Worm (Caenorhabditis elegans) whole organism, late embryonic: Measurements from ENCODE around the gene Y39B6A.30.
A peak's percentile ranks its signal among the peaks of the same experiment; 100 is the strongest.

Experiments
- C08G9.2 ChIP-seq: sonication (generic microtip); optimal IDR thresholded peaks from 2 replicates; lab custom pipeline; 2016; ENCODE audit warnings: mild to moderate bottlenecking, missing genetic modification characterization, moderate library complexity, missing compliant biosample characterization
- C38D4.7 ChIP-seq: fragments of 200-800 bp; sonication (Bioruptor generic); optimal IDR thresholded peaks from 2 replicates; lab custom pipeline; 2018; ENCODE audit warnings: mild to moderate bottlenecking, missing genetic modification characterization, moderate library complexity, missing compliant biosample characterization
- K02D7.2 ChIP-seq: sonication (generic microtip); optimal IDR thresholded peaks from 2 replicates; lab custom pipeline; 2017; ENCODE audit warnings: mild to moderate bottlenecking, missing genetic modification characterization, missing compliant biosample characterization
- K09A11.1 ChIP-seq: sonication (generic microtip); optimal IDR thresholded peaks from 2 replicates; lab custom pipeline; 2017; ENCODE audit warnings: antibody characterized with exemption, mild to moderate bottlenecking, missing genetic modification characterization, missing compliant biosample characterization; ENCODE audit not compliant: insufficient read depth
- T23F11.4 ChIP-seq: fragments of 200-800 bp; sonication (Bioruptor generic); optimal IDR thresholded peaks from 2 replicates; lab custom pipeline; 2018; ENCODE audit warnings: mild to moderate bottlenecking, missing genetic modification characterization, missing compliant biosample characterization
- ahr-1 ChIP-seq: sonication (generic microtip); optimal IDR thresholded peaks from 2 replicates; lab custom pipeline; 2016; ENCODE audit warnings: missing genetic modification characterization, missing compliant biosample characterization
- ama-1 ChIP-seq: fragments of 150-350 bp; optimal IDR thresholded peaks from 2 replicates; lab custom pipeline; 2014
- ceh-14 ChIP-seq: sonication (generic microtip); optimal IDR thresholded peaks from 2 replicates; lab custom pipeline; 2016; ENCODE audit warnings: missing genotype, missing genetic modification characterization, missing compliant biosample characterization
- ceh-18 ChIP-seq: sonication (generic microtip); optimal IDR thresholded peaks from 2 replicates; lab custom pipeline; 2016; ENCODE audit warnings: missing genetic modification characterization, missing compliant biosample characterization
- ceh-19 ChIP-seq: fragments of 200-800 bp; sonication (Bioruptor generic); optimal IDR thresholded peaks from 2 replicates; lab custom pipeline; 2018; ENCODE audit warnings: mild to moderate bottlenecking, missing genetic modification characterization, missing compliant biosample characterization
- ceh-22 ChIP-seq: sonication (generic microtip); optimal IDR thresholded peaks from 2 replicates; lab custom pipeline; 2017; ENCODE audit warnings: missing biosample characterization, missing genetic modification characterization
- ceh-24 ChIP-seq: sonication (generic microtip); optimal IDR thresholded peaks from 2 replicates; lab custom pipeline; 2016; ENCODE audit warnings: mild to moderate bottlenecking, missing genetic modification characterization, missing compliant biosample characterization
- ceh-30 ChIP-seq: fragments of 150-350 bp; optimal IDR thresholded peaks from 2 replicates; lab custom pipeline; 2014; ENCODE audit warnings: missing biosample characterization, missing genetic modification characterization
- che-1 ChIP-seq: sonication (generic microtip); optimal IDR thresholded peaks from 2 replicates; lab custom pipeline; 2016; ENCODE audit warnings: mild to moderate bottlenecking, missing genetic modification characterization, missing compliant biosample characterization
- dmd-4 ChIP-seq: sonication (generic microtip); optimal IDR thresholded peaks from 2 replicates; lab custom pipeline; 2016; ENCODE audit warnings: borderline replicate concordance, missing genetic modification characterization, missing compliant biosample characterization
- elt-2 ChIP-seq: sonication (generic microtip); optimal IDR thresholded peaks from 2 replicates; lab custom pipeline; 2016; ENCODE audit warnings: missing genetic modification reagents, missing genetic modification characterization, missing compliant biosample characterization
- elt-4 ChIP-seq: sonication (generic microtip); optimal IDR thresholded peaks from 2 replicates; lab custom pipeline; 2016; ENCODE audit warnings: missing genetic modification characterization, missing compliant biosample characterization
- ets-4 ChIP-seq: sonication (generic microtip); optimal IDR thresholded peaks from 2 replicates; lab custom pipeline; 2016; ENCODE audit warnings: missing genetic modification characterization, missing compliant biosample characterization
- eyg-1 ChIP-seq: sonication (generic microtip); optimal IDR thresholded peaks from 2 replicates; lab custom pipeline; 2016; ENCODE audit warnings: missing genotype, missing genetic modification characterization, missing compliant biosample characterization
- fax-1 ChIP-seq: sonication (generic microtip); optimal IDR thresholded peaks from 2 replicates; lab custom pipeline; 2016; ENCODE audit warnings: missing genotype, missing genetic modification characterization, missing compliant biosample characterization
- gmeb-2 ChIP-seq: sonication (generic microtip); optimal IDR thresholded peaks from 2 replicates; lab custom pipeline; 2016; ENCODE audit warnings: missing genetic modification characterization, inconsistent platforms, missing compliant biosample characterization
- hlh-13 ChIP-seq: fragments of 200-800 bp; sonication (Bioruptor generic); optimal IDR thresholded peaks from 2 replicates; lab custom pipeline; 2018; ENCODE audit warnings: mild to moderate bottlenecking, missing genetic modification characterization, missing compliant biosample characterization
- hlh-15 ChIP-seq: sonication (generic microtip); optimal IDR thresholded peaks from 2 replicates; lab custom pipeline; 2016; ENCODE audit warnings: missing genetic modification characterization, missing compliant biosample characterization
- hlh-30 ChIP-seq: sonication (generic microtip); optimal IDR thresholded peaks from 2 replicates; lab custom pipeline; 2017; ENCODE audit warnings: antibody characterized with exemption, missing genetic modification characterization, missing compliant biosample characterization; ENCODE audit not compliant: insufficient read depth
- hlh-8 ChIP-seq: sonication (generic microtip); optimal IDR thresholded peaks from 2 replicates; lab custom pipeline; 2016; ENCODE audit warnings: missing genotype, missing genetic modification characterization, missing compliant biosample characterization
- madf-2 ChIP-seq: sonication (generic microtip); optimal IDR thresholded peaks from 2 replicates; lab custom pipeline; 2017; ENCODE audit warnings: missing genetic modification characterization, missing compliant biosample characterization
- mec-3 ChIP-seq: sonication (generic microtip); optimal IDR thresholded peaks from 2 replicates; lab custom pipeline; 2016; ENCODE audit warnings: borderline replicate concordance, missing genetic modification characterization, missing compliant biosample characterization
- nfya-1 ChIP-seq: sonication (generic microtip); optimal IDR thresholded peaks from 2 replicates; lab custom pipeline; 2017; ENCODE audit warnings: missing genetic modification characterization, mild to moderate bottlenecking, missing compliant biosample characterization, antibody characterized with exemption, moderate library complexity
- nhr-11 ChIP-seq: fragments of 150-350 bp; optimal IDR thresholded peaks from 2 replicates; lab custom pipeline; 2014; ENCODE audit warnings: missing biosample characterization, missing genetic modification characterization
- nhr-232 ChIP-seq: sonication (generic microtip); optimal IDR thresholded peaks from 2 replicates; lab custom pipeline; 2016; ENCODE audit warnings: missing genetic modification characterization, missing compliant biosample characterization
- npax-4 ChIP-seq: sonication (generic microtip); optimal IDR thresholded peaks from 2 replicates; lab custom pipeline; 2016; ENCODE audit warnings: missing genetic modification characterization, missing compliant biosample characterization
- pax-1 ChIP-seq: fragments of 150-350 bp; optimal IDR thresholded peaks from 2 replicates; lab custom pipeline; 2014; ENCODE audit warnings: missing biosample characterization, missing genetic modification characterization
- pha-2 ChIP-seq: sonication (generic microtip); optimal IDR thresholded peaks from 2 replicates; lab custom pipeline; 2017; ENCODE audit warnings: mild to moderate bottlenecking, missing genetic modification characterization, missing compliant biosample characterization
- pros-1 ChIP-seq: fragments of 150-350 bp; optimal IDR thresholded peaks from 2 replicates; lab custom pipeline; 2014; ENCODE audit warnings: missing biosample characterization, missing genetic modification reagents, missing genetic modification characterization
- ref-2 ChIP-seq: sonication (generic microtip); optimal IDR thresholded peaks from 2 replicates; lab custom pipeline; 2016; ENCODE audit warnings: missing genetic modification characterization, missing compliant biosample characterization
- sox-2 ChIP-seq: fragments of 200-800 bp; sonication (Bioruptor generic); IDR thresholded peaks from 2 replicates; pipeline ENCODE4 v1.3.6; 2022; ENCODE audit warnings: missing genetic modification reagents, missing genetic modification characterization, missing compliant biosample characterization
- tbx-2 ChIP-seq: sonication (generic microtip); optimal IDR thresholded peaks from 2 replicates; lab custom pipeline; 2016; ENCODE audit warnings: missing genetic modification characterization, missing compliant biosample characterization
- tbx-7 ChIP-seq: sonication (generic microtip); optimal IDR thresholded peaks from 2 replicates; lab custom pipeline; 2016; ENCODE audit warnings: missing genotype, missing genetic modification characterization, missing compliant biosample characterization
- unc-42 ChIP-seq: sonication (generic microtip); optimal IDR thresholded peaks from 2 replicates; lab custom pipeline; 2016; ENCODE audit warnings: missing genotype, missing genetic modification characterization, missing compliant biosample characterization
- unc-55 ChIP-seq: sonication (generic microtip); optimal IDR thresholded peaks from 2 replicates; lab custom pipeline; 2017; ENCODE audit warnings: missing biosample characterization, missing genetic modification reagents, missing genetic modification characterization
- unc-86 ChIP-seq: sonication (generic microtip); optimal IDR thresholded peaks from 2 replicates; lab custom pipeline; 2016; ENCODE audit warnings: missing genetic modification characterization, missing compliant biosample characterization

The Y39B6A.30 gene

DNA sequence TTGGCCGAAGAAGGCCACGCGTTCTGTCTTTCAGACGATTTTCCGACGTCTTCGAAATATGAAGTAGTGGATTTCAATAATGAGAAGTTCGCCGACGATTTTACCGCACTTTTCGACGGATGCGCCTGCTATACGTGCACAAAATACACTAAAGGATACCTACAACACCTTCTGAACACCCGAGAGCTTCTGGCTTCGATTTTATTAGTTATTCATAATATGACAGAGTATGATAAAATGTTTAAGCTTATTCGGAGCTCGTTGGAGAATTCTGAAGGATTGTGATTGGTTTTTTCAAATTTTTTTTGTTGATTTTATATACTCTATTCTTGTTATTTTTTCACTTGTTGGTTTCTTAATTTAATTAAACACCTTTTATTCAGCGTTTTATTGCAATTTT lies 13.8 kb upstream of the Y39B6A.30 start:
- TF ChIP-seq npax-4 (tag; lab: Kevin White, UChicago) (no peak), C38D4.7 (GFP tag; lab: Kevin White, UChicago) (no peak), pha-2 (no peak), elt-4 (no peak), ceh-18 (tag; lab: Kevin White, UChicago) (no peak), ceh-24 (tag; lab: Kevin White, UChicago) (no peak), sox-2 (GFP tag; lab: Robert Waterston, UW) (no peak), hlh-8 (tag; lab: Kevin White, UChicago) (no peak), ceh-19 (GFP tag; lab: Kevin White, UChicago) (no peak), ceh-30 (tag; lab: Kevin White, UChicago) (no peak), ahr-1 (tag; lab: Kevin White, UChicago) (no peak), ets-4 (tag; lab: Kevin White, UChicago) (no peak), T23F11.4 (GFP tag; lab: Kevin White, UChicago) (no peak), tbx-7 (tag; lab: Kevin White, UChicago) (no peak), hlh-15 (no peak), mec-3 (tag; lab: Kevin White, UChicago) (no peak), ceh-22 (tag; lab: Kevin White, UChicago) (no peak), nhr-232 (tag; lab: Kevin White, UChicago) (no peak), unc-55 (GFP tag; lab: Kevin White, UChicago) (no peak)
- TF ChIP-seq, all 69 proteins: peak for 0

DNA sequence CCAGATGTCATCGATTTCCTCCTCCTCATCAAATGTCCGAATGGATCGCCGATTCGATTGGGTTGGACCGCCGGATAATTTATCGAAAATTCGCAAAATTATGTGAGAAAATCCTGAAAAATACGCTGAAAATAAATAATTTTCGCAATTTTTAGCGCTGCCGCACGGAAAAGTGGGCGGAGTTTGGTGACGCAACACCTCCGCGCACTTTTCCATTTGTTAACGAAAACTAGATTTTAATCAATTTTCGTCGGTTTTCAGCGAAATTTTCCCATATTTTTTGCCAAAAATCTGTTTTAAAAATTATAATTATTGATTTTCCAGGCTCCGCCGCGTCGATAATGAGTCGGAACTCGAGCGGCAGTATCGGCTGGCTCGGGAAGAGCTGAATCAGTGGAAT lies 13.4 kb upstream of the Y39B6A.30 start, which contains the start of gene Y39B6A.34:
TSS of gene Y39B6A.34 (plus strand) at position 3 of the 400 bp plus-strand sequence.
- TF ChIP-seq pha-2 (no peak), madf-2 (tag; lab: Kevin White, UChicago) (no peak), unc-42 (peak; percentile 23), hlh-13 (GFP tag; lab: Kevin White, UChicago) (no peak), ceh-18 (tag; lab: Kevin White, UChicago) (no peak), pax-1 (no peak), nhr-11 (tag; lab: Kevin White, UChicago) (no peak), tbx-7 (tag; lab: Kevin White, UChicago) (no peak), sox-2 (GFP tag; lab: Robert Waterston, UW) (no peak), che-1 (tag; lab: Kevin White, UChicago) (no peak), fax-1 (tag; lab: Kevin White, UChicago) (no peak), nfya-1 (peak; percentile 5), elt-2 (tag; lab: Kevin White, UChicago) (peak; percentile 16), ets-4 (tag; lab: Kevin White, UChicago) (no peak), eyg-1 (tag; lab: Kevin White, UChicago) (no peak), K02D7.2 (tag; lab: Kevin White, UChicago) (peak; percentile 1), dmd-4 (tag; lab: Kevin White, UChicago) (no peak), gmeb-2 (tag; lab: Kevin White, UChicago) (no peak), hlh-15 (no peak), unc-86 (tag; lab: Kevin White, UChicago) (peak; percentile 27), T23F11.4 (GFP tag; lab: Kevin White, UChicago) (no peak), ceh-14 (tag; lab: Kevin White, UChicago) (no peak), tbx-2 (tag; lab: Kevin White, UChicago) (no peak)

DNA sequence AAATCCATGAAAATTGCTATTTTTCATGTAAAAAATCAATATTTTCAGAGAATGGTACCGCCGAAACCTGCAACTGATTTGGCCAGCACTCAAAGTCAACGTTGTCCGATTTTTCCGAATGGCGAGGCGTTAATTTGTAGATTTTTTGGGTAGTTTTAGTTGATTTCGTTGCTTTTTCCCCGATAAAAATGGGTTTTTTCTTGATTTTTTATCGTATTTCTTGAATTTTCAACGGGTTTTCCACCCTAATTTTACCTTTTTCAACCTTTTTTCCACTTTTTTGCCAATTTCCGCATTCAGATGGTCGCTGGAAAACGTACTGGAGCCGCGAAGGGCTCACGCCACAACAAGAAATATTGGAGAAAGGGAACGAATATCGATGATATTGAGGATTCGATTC lies 12.7 kb upstream of the Y39B6A.30 start, which contains the start of gene Y39B6A.33:
TSS of gene Y39B6A.33 (plus strand) at position 301 of the 400 bp plus-strand sequence.
- TF ChIP-seq ref-2 (tag; lab: Kevin White, UChicago) (no peak), K02D7.2 (tag; lab: Kevin White, UChicago) (no peak), hlh-8 (tag; lab: Kevin White, UChicago) (no peak), pax-1 (no peak), ama-1 (no peak), pros-1 (tag; lab: Kevin White, UChicago) (no peak), K09A11.1 (tag; lab: Kevin White, UChicago) (no peak), gmeb-2 (tag; lab: Kevin White, UChicago) (no peak), C08G9.2 (tag; lab: Kevin White, UChicago) (no peak), C38D4.7 (GFP tag; lab: Kevin White, UChicago) (no peak), hlh-30 (tag; lab: Kevin White, UChicago) (no peak), che-1 (tag; lab: Kevin White, UChicago) (no peak)
